Fruit fly (Drosophila melanogaster) whole organism, wandering third instar larva: ENCODE data around the gene VhaSFD.

ENCODE experiments used
- Abd-B ChIP-seq: fragments of >200 bp; optimal IDR thresholded peaks from 2 replicates; lab custom pipeline; 2017; ENCODE audit warnings: missing biosample characterization, missing genetic modification characterization
- CG32264 ChIP-seq: fragments of 200-800 bp; sonication (Bioruptor generic); optimal IDR thresholded peaks from 2 replicates; lab custom pipeline; 2016; ENCODE audit warnings: missing biosample characterization, missing genetic modification characterization
- CG9705 ChIP-seq: fragments of 200-800 bp; sonication (Bioruptor generic); optimal IDR thresholded peaks from 2 replicates; lab custom pipeline; 2018; ENCODE audit warnings: missing biosample characterization, mild to moderate bottlenecking, missing genetic modification characterization
- CrebA ChIP-seq: fragments of 200-800 bp; sonication (Bioruptor generic); optimal IDR thresholded peaks from 2 replicates; lab custom pipeline; 2016; ENCODE audit warnings: missing biosample characterization, mild to moderate bottlenecking, missing genetic modification characterization, borderline replicate concordance
- Dfd ChIP-seq: fragments of >200 bp; optimal IDR thresholded peaks from 2 replicates; lab custom pipeline; 2017; ENCODE audit warnings: missing biosample characterization, missing genetic modification characterization
- Dif ChIP-seq: fragments of 200-275, 200-300 bp; sonication (Bioruptor generic); optimal IDR thresholded peaks from 2 replicates; lab custom pipeline; 2018; ENCODE audit warnings: missing biosample characterization, missing genetic modification characterization; ENCODE audit not compliant: partially characterized antibody
- GATAd ChIP-seq: sonication (Bioruptor generic); optimal IDR thresholded peaks from 2 replicates; lab custom pipeline; 2016; ENCODE audit warnings: missing biosample characterization, missing genetic modification characterization
- HLH106 ChIP-seq: fragments of 200-800 bp; optimal IDR thresholded peaks from 3 replicates; lab custom pipeline; 2019; ENCODE audit warnings: missing biosample characterization, mild to moderate bottlenecking, missing genetic modification characterization, moderate library complexity
- Hnf4 ChIP-seq: fragments of 200-800 bp; sonication (Bioruptor generic); optimal IDR thresholded peaks from 2 replicates; lab custom pipeline; 2016; ENCODE audit warnings: missing biosample characterization, mild to moderate bottlenecking, missing genetic modification characterization
- Hr78 ChIP-seq: fragments of >200 bp; optimal IDR thresholded peaks from 2 replicates; lab custom pipeline; 2017; ENCODE audit warnings: missing biosample characterization, missing genetic modification characterization
- Hr83 ChIP-seq: fragments of 200-300 bp; sonication (Bioruptor generic); optimal IDR thresholded peaks from 2 replicates; lab custom pipeline; 2016; ENCODE audit warnings: missing biosample characterization, mild to moderate bottlenecking, missing genetic modification characterization, moderate library complexity; ENCODE audit not compliant: poor library complexity, severe bottlenecking
- Jra ChIP-seq: sonication (Bioruptor generic); optimal IDR thresholded peaks from 2 replicates; lab custom pipeline; 2016; ENCODE audit warnings: missing biosample characterization, missing genetic modification characterization
- Mio ChIP-seq: sonication (Bioruptor generic); optimal IDR thresholded peaks from 2 replicates; lab custom pipeline; 2016; ENCODE audit warnings: missing biosample characterization, missing genetic modification characterization
- Myc ChIP-seq: fragments of >200 bp; optimal IDR thresholded peaks from 2 replicates; lab custom pipeline; 2017
- N ChIP-seq: fragments of >200 bp; optimal IDR thresholded peaks from 2 replicates; lab custom pipeline; 2018; ENCODE audit warnings: missing biosample characterization, missing external identifiers, missing genetic modification characterization
- OdsH ChIP-seq: fragments of 200-800 bp; sonication (Bioruptor generic); optimal IDR thresholded peaks from 2 replicates; lab custom pipeline; 2016; ENCODE audit warnings: missing biosample characterization, mild to moderate bottlenecking, missing genetic modification characterization
- Rel ChIP-seq, 2 experiments: fragments of 200-800 bp; sonication (Bioruptor generic) in 1 of 2; optimal IDR thresholded peaks; 2 replicates in 1 of 2; 3 replicates in 1 of 2; lab custom pipeline; 2016 to 2019; ENCODE audit warnings: mild to moderate bottlenecking in 2 of 2, missing biosample characterization in 2 of 2, missing genetic modification characterization in 2 of 2, moderate library complexity in 1 of 2
- Sp1 ChIP-seq: fragments of 200-800 bp; sonication (Bioruptor generic); optimal IDR thresholded peaks from 3 replicates; lab custom pipeline; 2019; ENCODE audit warnings: missing biosample characterization, mild to moderate bottlenecking, missing genetic modification characterization, moderate library complexity
- Vsx2 ChIP-seq: fragments of 200-300, 225-300 bp; sonication (Bioruptor generic); optimal IDR thresholded peaks from 2 replicates; lab custom pipeline; 2018; ENCODE audit warnings: missing biosample characterization, missing genetic modification characterization; ENCODE audit not compliant: partially characterized antibody
- br ChIP-seq: fragments of 200-800 bp; sonication (Bioruptor generic); optimal IDR thresholded peaks from 2 replicates; lab custom pipeline; 2016; ENCODE audit warnings: missing biosample characterization, missing genetic modification characterization
- brk ChIP-seq: fragments of 200-800 bp; sonication (Bioruptor generic); optimal IDR thresholded peaks from 2 replicates; lab custom pipeline; 2016; ENCODE audit warnings: missing biosample characterization, mild to moderate bottlenecking, missing genetic modification characterization
- dl ChIP-seq, 2 experiments: fragments of 175-275, 200-275 bp in 1 of 2; fragments of 200-275 bp in 1 of 2; sonication (Bioruptor generic); optimal IDR thresholded peaks; lab custom pipeline; 2018; ENCODE audit warnings: mild to moderate bottlenecking in 2 of 2, missing biosample characterization in 2 of 2, missing genetic modification characterization in 2 of 2, moderate library complexity in 2 of 2; ENCODE audit not compliant: partially characterized antibody in 2 of 2, insufficient read depth in 1 of 2
- dmrt93B ChIP-seq: fragments of 200-800 bp; sonication (Bioruptor generic); optimal IDR thresholded peaks from 2 replicates; lab custom pipeline; 2018; ENCODE audit warnings: missing biosample characterization, mild to moderate bottlenecking, missing genetic modification characterization
- dsf ChIP-seq: sonication (Bioruptor generic); optimal IDR thresholded peaks from 2 replicates; lab custom pipeline; 2016; ENCODE audit warnings: missing biosample characterization, missing genetic modification characterization, borderline replicate concordance
- ey ChIP-seq: fragments of 200-800 bp; sonication (Bioruptor generic); optimal IDR thresholded peaks from 2 replicates; lab custom pipeline; 2016; ENCODE audit warnings: missing biosample characterization, missing genetic modification characterization
- foxo ChIP-seq, 2 experiments: fragments of 200-800 bp; sonication (Bioruptor generic); optimal IDR thresholded peaks; 2 replicates in 1 of 2; 3 replicates in 1 of 2; lab custom pipeline; 2016 to 2017; ENCODE audit warnings: missing biosample characterization in 2 of 2, missing genetic modification characterization in 2 of 2
- fru ChIP-seq: fragments of 200-800 bp; sonication (Bioruptor generic); optimal IDR thresholded peaks from 3 replicates; lab custom pipeline; 2016; ENCODE audit warnings: missing biosample characterization, mild to moderate bottlenecking, missing genetic modification characterization
- h ChIP-seq: fragments of 200-800 bp; sonication (Bioruptor generic); optimal IDR thresholded peaks from 3 replicates; lab custom pipeline; 2016; ENCODE audit warnings: missing biosample characterization, mild to moderate bottlenecking, missing genetic modification characterization
- jim ChIP-seq: fragments of 175-275, 200-325 bp; sonication (Bioruptor generic); optimal IDR thresholded peaks from 2 replicates; lab custom pipeline; 2016; ENCODE audit warnings: missing biosample characterization, mild to moderate bottlenecking, missing genetic modification characterization
- lola ChIP-seq: fragments of >200 bp; optimal IDR thresholded peaks from 2 replicates; lab custom pipeline; 2017; ENCODE audit warnings: missing biosample characterization, missing genetic modification characterization
- pan ChIP-seq: fragments of >200 bp; optimal IDR thresholded peaks from 2 replicates; lab custom pipeline; 2017
- psq ChIP-seq: fragments of 200-800 bp; sonication (Bioruptor generic); optimal IDR thresholded peaks from 3 replicates; lab custom pipeline; 2017; ENCODE audit warnings: missing biosample characterization, mild to moderate bottlenecking, missing genetic modification characterization, moderate library complexity
- rgr ChIP-seq: fragments of 200-800 bp; sonication (Bioruptor generic); optimal IDR thresholded peaks from 3 replicates; lab custom pipeline; 2016; ENCODE audit warnings: missing biosample characterization, mild to moderate bottlenecking, missing genetic modification characterization
- sage ChIP-seq: fragments of 200-800 bp; sonication (Bioruptor generic); optimal IDR thresholded peaks from 2 replicates; lab custom pipeline; 2016; ENCODE audit warnings: missing biosample characterization, mild to moderate bottlenecking, missing genetic modification characterization
- sv ChIP-seq: fragments of 200-800 bp; sonication (Bioruptor generic); optimal IDR thresholded peaks from 3 replicates; lab custom pipeline; 2016; ENCODE audit warnings: missing biosample characterization, missing genetic modification characterization
- tai ChIP-seq: sonication (Bioruptor generic); optimal IDR thresholded peaks from 2 replicates; lab custom pipeline; 2016; ENCODE audit warnings: missing biosample characterization, missing genetic modification characterization
- usp ChIP-seq: fragments of >200 bp; optimal IDR thresholded peaks from 2 replicates; lab custom pipeline; 2017; ENCODE audit warnings: missing biosample characterization, missing genetic modification characterization
- woc ChIP-seq: sonication (Bioruptor generic); optimal IDR thresholded peaks from 2 replicates; lab custom pipeline; 2016; ENCODE audit warnings: missing biosample characterization, mild to moderate bottlenecking, missing genetic modification characterization

Gene VhaSFD

dm6 chr2L:16684908-16685611 is 42.6 kb downstream of the VhaSFD start:
- TF ChIP-seq Vsx2 (GFP tag; lab: Kevin White, UChicago) (peak; percentile 83), foxo (GFP tag; optimal IDR thresholded peaks at IDR 0.05; lab: Kevin White, UChicago) (peak in 1 of 2 experiments; percentile 79), Sp1 (GFP tag; lab: Kevin White, UChicago) (peak; percentile 90), CG9705 (peak; percentile 43), GATAd (no peak), usp (GFP tag; lab: Kevin White, UChicago) (no peak), br (GFP tag; lab: Kevin White, UChicago) (no peak), Mio (GFP tag; lab: Kevin White, UChicago) (no peak), ey (GFP tag; lab: Kevin White, UChicago) (no peak), CG32264 (GFP tag; lab: Kevin White, UChicago) (no peak), sage (no peak), Rel (GFP tag; optimal IDR thresholded peaks at IDR 0.05; lab: Kevin White, UChicago) (no peak), Rel (tag; optimal IDR thresholded peaks at IDR 0.05; lab: Kevin White, UChicago) (no peak), HLH106 (peak; percentile 78), CrebA (peak; percentile 21), rgr (GFP tag; lab: Kevin White, UChicago) (peak; percentile 48), jim (GFP tag; lab: Kevin White, UChicago) (no peak), Dif (GFP tag; lab: Kevin White, UChicago) (peak; percentile 94), h (GFP tag; lab: Kevin White, UChicago) (no peak), sv (no peak), woc (GFP tag; lab: Kevin White, UChicago) (peak; percentile 49), dmrt93B (GFP tag; lab: Kevin White, UChicago) (peak; percentile 52), Hr78 (no peak), lola (GFP tag; lab: Kevin White, UChicago) (no peak), dl (GFP tag; optimal IDR thresholded peaks at IDR 0.05; lab: Kevin White, UChicago; ENCODE audit: insufficient read depth in 1 of 2, partially characterized antibody in 2 of 2) (peak; percentile 60 to 87), Abd-B (GFP tag; lab: Kevin White, UChicago) (no peak), pan (no peak), brk (GFP tag; lab: Kevin White, UChicago) (peak; percentile 3), dsf (GFP tag; lab: Kevin White, UChicago) (no peak), psq (peak; percentile 78), OdsH (peak; percentile 77), tai (GFP tag; lab: Kevin White, UChicago) (no peak), Hr83 (GFP tag; lab: Kevin White, UChicago) (peak; percentile 17), Jra (GFP tag; lab: Kevin White, UChicago) (no peak), N (no peak), fru (GFP tag; lab: Kevin White, UChicago) (peak; percentile 65), Hnf4 (no peak), Dfd (GFP tag; lab: Kevin White, UChicago) (no peak), Myc (lab: Kevin White, UChicago) (no peak)

dm6 chr2L:16683958-16684877 is 43.4 kb downstream of the VhaSFD start, which contains the start of gene CG31807:
Gene CG31807 (minus strand): TSS chr2L:16684008.
- TF ChIP-seq CG9705 (peak; percentile 73), rgr (GFP tag; lab: Kevin White, UChicago) (peak; percentile 76), usp (GFP tag; lab: Kevin White, UChicago) (no peak), Myc (lab: Kevin White, UChicago) (no peak), OdsH (peak; percentile 60), sv (peak; percentile 42), Dif (GFP tag; lab: Kevin White, UChicago) (no peak), Rel (GFP tag; optimal IDR thresholded peaks at IDR 0.05; lab: Kevin White, UChicago) (peak; percentile 61), Rel (tag; optimal IDR thresholded peaks at IDR 0.05; lab: Kevin White, UChicago) (peak; percentile 70), dsf (GFP tag; lab: Kevin White, UChicago) (peak; percentile 6), Jra (GFP tag; lab: Kevin White, UChicago) (peak; percentile 14), fru (GFP tag; lab: Kevin White, UChicago) (peak; percentile 81), Abd-B (GFP tag; lab: Kevin White, UChicago) (no peak), br (GFP tag; lab: Kevin White, UChicago) (peak; percentile 90), CG32264 (GFP tag; lab: Kevin White, UChicago) (peak; percentile 64), pan (no peak), ey (GFP tag; lab: Kevin White, UChicago) (peak; percentile 80), woc (GFP tag; lab: Kevin White, UChicago) (peak; percentile 90), foxo (GFP tag; optimal IDR thresholded peaks at IDR 0.05; lab: Kevin White, UChicago) (peak in 1 of 2 experiments; percentile 82), GATAd (peak; percentile 29), h (GFP tag; lab: Kevin White, UChicago) (peak; percentile 87), tai (GFP tag; lab: Kevin White, UChicago) (peak; percentile 48), sage (peak; percentile 45), brk (GFP tag; lab: Kevin White, UChicago) (peak; percentile 46), Sp1 (GFP tag; lab: Kevin White, UChicago) (peak; percentile 92), Hnf4 (peak; percentile 61), psq (peak; percentile 72), CrebA (peak; percentile 67), Mio (GFP tag; lab: Kevin White, UChicago) (no peak), dmrt93B (GFP tag; lab: Kevin White, UChicago) (peak; percentile 68), HLH106 (peak; percentile 90)
